Worm (Caenorhabditis elegans) whole organism, L3 larva: ENCODE data around the gene wrt-5.

ENCODE experiments used
- egl-27 ChIP-seq: sonication (generic microtip); optimal IDR thresholded peaks from 4 replicates; lab custom pipeline; 2017; ENCODE audit warnings: missing biosample characterization, missing genetic modification reagents, missing genetic modification characterization
- nhr-28 ChIP-seq: fragments of 150-350 bp; optimal IDR thresholded peaks from 2 replicates; lab custom pipeline; 2014; ENCODE audit warnings: missing biosample characterization, missing genetic modification characterization
- nhr-67 ChIP-seq: fragments of 150-350 bp; optimal IDR thresholded peaks from 2 replicates; lab custom pipeline; 2014; ENCODE audit warnings: missing biosample characterization, missing genetic modification characterization

DNA sequence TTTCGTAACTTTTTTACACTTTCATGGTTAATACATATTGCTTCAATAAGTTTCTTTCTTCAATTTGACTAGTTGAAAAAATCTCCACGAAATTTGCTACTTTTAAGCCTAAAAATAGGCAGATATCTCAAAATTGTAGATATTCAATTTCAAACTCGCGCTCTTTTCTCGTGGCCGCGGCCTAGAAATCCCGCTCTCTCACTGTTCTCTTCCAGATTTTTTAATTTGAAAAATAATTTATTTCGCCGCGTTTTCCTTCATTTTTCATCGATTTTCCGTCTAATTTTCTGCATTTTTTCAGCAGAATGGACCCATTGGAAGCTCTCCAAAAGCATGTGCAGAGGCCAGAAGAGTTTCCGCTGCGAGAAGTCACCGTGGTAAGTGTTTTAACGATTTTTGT is 9.2 kb downstream of the wrt-5 start, which contains the start of gene cdc-73:
- TF ChIP-seq nhr-28 (tag; lab: Kevin White, UChicago) (no peak), egl-27 (no peak), nhr-67 (tag; lab: Kevin White, UChicago) (no peak)
